Worm (Caenorhabditis elegans): ENCODE data around the gene C15B12.4.

ce11 chrX:6455157-6455556, 18.4 kb downstream of the C15B12.4 start, which contains the start of gene nas-33:
- TF ChIP-seq ztf-23 (GFP tag; IDR thresholded peaks at IDR 0.05) (no peak), tab-1 (GFP tag; IDR thresholded peaks at IDR 0.05) (no peak), ztf-29 (GFP tag; IDR thresholded peaks at IDR 0.05) (no peak), cog-1 (tag; optimal IDR thresholded peaks at IDR 0.05) (no peak), T22C8.4 (GFP tag; IDR thresholded peaks at IDR 0.05) (no peak)
